Fruit fly (Drosophila melanogaster) whole organism, embryonic: ENCODE measurements around the gene soti.

ENCODE experiments used
- Ada2b ChIP-seq: fragments of 200-800 bp; sonication (Bioruptor generic); IDR thresholded peaks from 2 replicates; pipeline ENCODE4 v1.3.6; 2022; ENCODE audit warnings: missing biosample characterization, missing genetic modification characterization
- BtbVII ChIP-seq: fragments of 200-800 bp; sonication (Bioruptor generic); optimal IDR thresholded peaks from 3 replicates; lab custom pipeline; 2017; ENCODE audit warnings: missing biosample characterization, mild to moderate bottlenecking, missing genetic modification characterization
- CG10431 ChIP-seq: fragments of 200-800 bp; sonication (Bioruptor generic); optimal IDR thresholded peaks from 3 replicates; lab custom pipeline; 2018; ENCODE audit warnings: missing biosample characterization, mild to moderate bottlenecking, missing genetic modification characterization
- CG10979 ChIP-seq: fragments of 200-800 bp; sonication (Bioruptor generic); optimal IDR thresholded peaks from 2 replicates; lab custom pipeline; 2018; ENCODE audit warnings: missing biosample characterization, mild to moderate bottlenecking, missing genetic modification characterization, moderate library complexity
- CG11723 ChIP-seq: fragments of 200-800 bp; sonication (Bioruptor generic); optimal IDR thresholded peaks from 2 replicates; lab custom pipeline; 2017; ENCODE audit warnings: missing biosample characterization, mild to moderate bottlenecking, missing genetic modification characterization
- CG12236 ChIP-seq: fragments of 200-800 bp; sonication (Bioruptor generic); optimal IDR thresholded peaks from 2 replicates; lab custom pipeline; 2016; ENCODE audit warnings: missing biosample characterization, missing genetic modification characterization
- CG12391 ChIP-seq: fragments of 200-800 bp; sonication (Bioruptor generic); optimal IDR thresholded peaks from 3 replicates; lab custom pipeline; 2018; ENCODE audit warnings: missing biosample characterization, mild to moderate bottlenecking, missing genetic modification characterization, moderate library complexity
- CG18476 ChIP-seq: fragments of 200-800 bp; sonication (Bioruptor generic); optimal IDR thresholded peaks from 2 replicates; lab custom pipeline; 2016; ENCODE audit warnings: missing biosample characterization, mild to moderate bottlenecking, missing genetic modification characterization
- CG2120 ChIP-seq: fragments of 200-800 bp; sonication (Bioruptor generic); optimal IDR thresholded peaks from 3 replicates; lab custom pipeline; 2016; ENCODE audit warnings: missing biosample characterization, missing genetic modification characterization
- CG31441 ChIP-seq: fragments of 200-800 bp; sonication (Bioruptor generic); IDR thresholded peaks from 2 replicates; pipeline ENCODE4 v1.3.6; 2022; ENCODE audit warnings: missing biosample characterization, missing genetic modification characterization
- CG3163 ChIP-seq: fragments of 200-800 bp; sonication (Bioruptor generic); optimal IDR thresholded peaks from 3 replicates; lab custom pipeline; 2016; ENCODE audit warnings: missing biosample characterization, missing genetic modification characterization
- CG32772 ChIP-seq: fragments of 200-800 bp; sonication (Bioruptor generic); IDR thresholded peaks from 2 replicates; pipeline ENCODE4 v1.3.6; 2022; ENCODE audit warnings: missing biosample characterization, missing genetic modification characterization
- CG34224 ChIP-seq: fragments of 200-800 bp; sonication (Bioruptor generic); IDR thresholded peaks from 3 replicates; pipeline ENCODE4 v1.3.6; 2022; ENCODE audit warnings: missing biosample characterization, missing genetic modification characterization; ENCODE audit not compliant: partially characterized antibody
- CG34376 ChIP-seq: fragments of 200-800 bp; sonication (Bioruptor generic); optimal IDR thresholded peaks from 2 replicates; lab custom pipeline; 2018; ENCODE audit warnings: missing biosample characterization, mild to moderate bottlenecking, missing genetic modification characterization
- CG3838 ChIP-seq: fragments of 200-800 bp; sonication (Bioruptor generic); optimal IDR thresholded peaks from 3 replicates; lab custom pipeline; 2016; ENCODE audit warnings: missing biosample characterization, missing genetic modification characterization
- CG4328 ChIP-seq: fragments of 200-800 bp; sonication (Bioruptor generic); optimal IDR thresholded peaks from 3 replicates; lab custom pipeline; 2017; ENCODE audit warnings: missing biosample characterization, missing genetic modification reagents, missing genetic modification characterization
- CG6689 ChIP-seq: fragments of 200-800 bp; sonication (Bioruptor generic); IDR thresholded peaks from 2 replicates; pipeline ENCODE4 v1.3.6; 2022; ENCODE audit warnings: missing biosample characterization, missing genetic modification characterization
- CG7839 ChIP-seq: fragments of 200-800 bp; sonication (Bioruptor generic); optimal IDR thresholded peaks from 3 replicates; lab custom pipeline; 2018; ENCODE audit warnings: missing biosample characterization, mild to moderate bottlenecking, missing genetic modification characterization, moderate library complexity
- CHES-1-like ChIP-seq: fragments of 200-800 bp; sonication (Bioruptor generic); optimal IDR thresholded peaks from 2 replicates; lab custom pipeline; 2016; ENCODE audit warnings: missing biosample characterization, missing genetic modification characterization
- Dfd ChIP-seq, 2 experiments: fragments of >200 bp; optimal IDR thresholded peaks; 2 replicates each; lab custom pipeline; 2017; ENCODE audit warnings: missing biosample characterization in 2 of 2, missing genetic modification characterization in 2 of 2
- Ets97D ChIP-seq: fragments of 200-800 bp; sonication (Bioruptor generic); optimal IDR thresholded peaks from 3 replicates; lab custom pipeline; 2016; ENCODE audit warnings: missing biosample characterization, missing genetic modification characterization
- Fer2 ChIP-seq: fragments of 200-800 bp; sonication (Bioruptor generic); optimal IDR thresholded peaks from 2 replicates; lab custom pipeline; 2018; ENCODE audit warnings: missing biosample characterization, mild to moderate bottlenecking, missing genetic modification characterization, moderate library complexity
- HmgZ ChIP-seq: fragments of 200-800 bp; sonication (Bioruptor generic); optimal IDR thresholded peaks from 2 replicates; lab custom pipeline; 2018; ENCODE audit warnings: missing biosample characterization, mild to moderate bottlenecking, missing genetic modification characterization
- Hr3 ChIP-seq: fragments of 200-800 bp; sonication (Bioruptor generic); optimal IDR thresholded peaks from 3 replicates; lab custom pipeline; 2016; ENCODE audit warnings: missing biosample characterization, missing genetic modification characterization
- Hr51 ChIP-seq, 2 experiments: fragments of 200-800 bp; sonication (Bioruptor generic); optimal IDR thresholded peaks; 2 replicates in 1 of 2; 3 replicates in 1 of 2; lab custom pipeline; 2016 to 2018; ENCODE audit warnings: missing biosample characterization in 2 of 2, missing genetic modification characterization in 2 of 2, mild to moderate bottlenecking in 1 of 2, moderate library complexity in 1 of 2
- Meics ChIP-seq: fragments of 200-800 bp; sonication (Bioruptor generic); optimal IDR thresholded peaks from 2 replicates; lab custom pipeline; 2017; ENCODE audit warnings: missing biosample characterization, mild to moderate bottlenecking, missing genetic modification characterization
- NC2β ChIP-seq: fragments of 200-800 bp; sonication (Bioruptor generic); optimal IDR thresholded peaks from 2 replicates; lab custom pipeline; 2016; ENCODE audit warnings: missing biosample characterization, missing genetic modification characterization
- NK7.1 ChIP-seq: fragments of 200-800 bp; sonication (Bioruptor generic); optimal IDR thresholded peaks from 3 replicates; lab custom pipeline; 2016; ENCODE audit warnings: missing biosample characterization, missing genetic modification characterization
- Neu2 ChIP-seq: fragments of 200-800 bp; sonication (Bioruptor generic); optimal IDR thresholded peaks from 3 replicates; lab custom pipeline; 2016; ENCODE audit warnings: missing biosample characterization, missing genetic modification characterization, borderline replicate concordance
- Nf-YB ChIP-seq: fragments of 200-800 bp; sonication (Bioruptor generic); optimal IDR thresholded peaks from 3 replicates; lab custom pipeline; 2019; ENCODE audit warnings: missing biosample characterization, mild to moderate bottlenecking, missing genetic modification characterization, moderate library complexity
- Optix ChIP-seq: fragments of 200-800 bp; sonication (Bioruptor generic); IDR thresholded peaks from 3 replicates; pipeline ENCODE4 v1.3.6; 2022; ENCODE audit warnings: missing biosample characterization, missing genetic modification characterization
- Poxn ChIP-seq: fragments of 200-800 bp; sonication (Bioruptor generic); IDR thresholded peaks from 2 replicates; pipeline ENCODE4 v1.3.6; 2022; ENCODE audit warnings: missing biosample characterization, missing genetic modification characterization
- Scr ChIP-seq: fragments of 200-800 bp; sonication (Bioruptor generic); IDR thresholded peaks from 2 replicates; pipeline ENCODE4 v1.3.6; 2022; ENCODE audit warnings: missing biosample characterization, missing genetic modification characterization; ENCODE audit not compliant: partially characterized antibody
- Sox100B ChIP-seq: fragments of 200-800 bp; sonication (Bioruptor generic); optimal IDR thresholded peaks from 3 replicates; lab custom pipeline; 2018; ENCODE audit warnings: missing biosample characterization, mild to moderate bottlenecking, missing genetic modification characterization
- TFAM ChIP-seq: fragments of 200-800 bp; sonication (Bioruptor generic); optimal IDR thresholded peaks from 2 replicates; lab custom pipeline; 2017; ENCODE audit warnings: missing biosample characterization, missing genetic modification characterization, inconsistent platforms
- ap ChIP-seq: fragments of 200-800 bp; sonication (Bioruptor generic); IDR thresholded peaks from 2 replicates; pipeline ENCODE4 v1.3.6; 2022; ENCODE audit warnings: missing biosample characterization, missing genetic modification characterization
- chif ChIP-seq, 2 experiments: fragments of 200-800 bp; sonication (Bioruptor generic); optimal IDR thresholded peaks; 3 replicates each; lab custom pipeline; 2016; ENCODE audit warnings: missing biosample characterization in 2 of 2, missing genetic modification characterization in 2 of 2
- da ChIP-seq: fragments of 200-800 bp; sonication (Bioruptor generic); optimal IDR thresholded peaks from 2 replicates; lab custom pipeline; 2016; ENCODE audit warnings: missing biosample characterization, missing genetic modification characterization
- dmrt11E ChIP-seq: fragments of 200-800 bp; sonication (Bioruptor generic); optimal IDR thresholded peaks from 3 replicates; lab custom pipeline; 2018; ENCODE audit warnings: missing biosample characterization, mild to moderate bottlenecking, missing genetic modification characterization, moderate library complexity
- dmrt99B ChIP-seq: fragments of 200-800 bp; sonication (Bioruptor generic); optimal IDR thresholded peaks from 2 replicates; lab custom pipeline; 2018; ENCODE audit warnings: missing biosample characterization, mild to moderate bottlenecking, missing genetic modification characterization, moderate library complexity
- fru ChIP-seq: fragments of >200 bp; optimal IDR thresholded peaks from 2 replicates; lab custom pipeline; 2017
- gcm ChIP-seq: fragments of 200-800 bp; sonication (Bioruptor generic); optimal IDR thresholded peaks from 2 replicates; lab custom pipeline; 2019; ENCODE audit warnings: missing biosample characterization, mild to moderate bottlenecking, missing genetic modification characterization, moderate library complexity
- schlank ChIP-seq: fragments of 200-800 bp; sonication (Bioruptor generic); optimal IDR thresholded peaks from 2 replicates; lab custom pipeline; 2018; ENCODE audit warnings: missing biosample characterization, mild to moderate bottlenecking, missing genetic modification characterization
- sd ChIP-seq: fragments of 200-800 bp; sonication (Bioruptor generic); optimal IDR thresholded peaks from 3 replicates; lab custom pipeline; 2018; ENCODE audit warnings: missing biosample characterization, mild to moderate bottlenecking, missing genetic modification characterization, moderate library complexity
- stc ChIP-seq: fragments of 200-800 bp; sonication (Bioruptor generic); IDR thresholded peaks from 2 replicates; pipeline ENCODE4 v1.3.6; 2022; ENCODE audit warnings: missing biosample characterization, missing genetic modification characterization
- stwl ChIP-seq: fragments of 200-800 bp; sonication (Bioruptor generic); optimal IDR thresholded peaks from 3 replicates; lab custom pipeline; 2018; ENCODE audit warnings: missing biosample characterization, mild to moderate bottlenecking, missing genetic modification characterization, moderate library complexity
- sug ChIP-seq: fragments of 200-800 bp; optimal IDR thresholded peaks from 2 replicates; lab custom pipeline; 2019; ENCODE audit warnings: missing biosample characterization, mild to moderate bottlenecking, missing genetic modification characterization, moderate library complexity
- usp ChIP-seq: fragments of >200 bp; optimal IDR thresholded peaks from 2 replicates; lab custom pipeline; 2017; ENCODE audit warnings: missing biosample characterization, missing genetic modification characterization
- vfl ChIP-seq: fragments of 200-800 bp; sonication (Bioruptor generic); optimal IDR thresholded peaks from 2 replicates; lab custom pipeline; 2016; ENCODE audit warnings: missing biosample characterization, missing genetic modification characterization
- vvl ChIP-seq: fragments of 200-800 bp; sonication (Bioruptor generic); IDR thresholded peaks from 2 replicates; pipeline ENCODE4 v1.3.6; 2022; ENCODE audit warnings: missing biosample characterization, missing genetic modification characterization
- z ChIP-seq: fragments of 200-800 bp; sonication (Bioruptor generic); IDR thresholded peaks from 3 replicates; pipeline ENCODE4 v1.3.6; 2022; ENCODE audit warnings: missing biosample characterization, missing genetic modification characterization
- zen2 ChIP-seq: fragments of 200-800 bp; sonication (Bioruptor generic); IDR thresholded peaks from 3 replicates; pipeline ENCODE4 v1.3.6; 2022; ENCODE audit warnings: missing biosample characterization, missing genetic modification characterization; ENCODE audit not compliant: partially characterized antibody

Gene soti

dm6 chr3R:14332735-14333134 lies 48.8 kb downstream of the soti start (continued):
- TF ChIP-seq Fer2 (tag; lab: Kevin White, UChicago) (no peak), gcm (GFP tag; lab: Kevin White, UChicago) (no peak), vfl (GFP tag; lab: Kevin White, UChicago) (no peak), fru (no peak), dmrt11E (peak; percentile 14), CG12236 (GFP tag; lab: Kevin White, UChicago) (no peak), CG10979 (tag; lab: Kevin White, UChicago) (peak; percentile 40), CG31441 (GFP tag; lab: Robert Waterston, UW) (0 out of 2 replicates have a peak, but pooled peaks have one; percentile 12), sd (tag; lab: Kevin White, UChicago) (peak; percentile 67), sug (tag; lab: Kevin White, UChicago) (no peak), CHES-1-like (GFP tag; lab: Kevin White, UChicago) (no peak), Poxn (GFP tag; lab: Robert Waterston, UW) (no peak), CG12391 (peak; percentile 56), HmgZ (no peak), CG2120 (GFP tag; lab: Kevin White, UChicago) (peak; percentile 15), CG7839 (tag; lab: Kevin White, UChicago) (peak; percentile 46), CG3838 (no peak), usp (GFP tag; lab: Kevin White, UChicago) (no peak), stwl (tag; lab: Kevin White, UChicago) (no peak), CG10431 (GFP tag; lab: Kevin White, UChicago) (no peak), CG34224 (no peak), da (GFP tag; lab: Kevin White, UChicago) (no peak), Neu2 (no peak), Hr51 (GFP tag; optimal IDR thresholded peaks at IDR 0.05; lab: Kevin White, UChicago) (peak in 1 of 2 experiments; percentile 61), BtbVII (no peak), CG32772 (GFP tag; lab: Robert Waterston, UW) (peak; percentile 43; the same call in 1 of the 2 replicates), CG11723 (no peak), Ada2b (GFP tag; lab: Robert Waterston, UW) (no peak), zen2 (no peak), CG4328 (GFP tag; lab: Kevin White, UChicago) (peak; percentile 28), CG3163 (GFP tag; lab: Kevin White, UChicago) (no peak), ap (GFP tag; lab: Robert Waterston, UW) (no peak), NK7.1 (no peak), schlank (tag; lab: Kevin White, UChicago) (no peak), TFAM (no peak), Ets97D (GFP tag; lab: Kevin White, UChicago) (no peak), stc (no peak), vvl (no peak), Nf-YB (GFP tag; lab: Kevin White, UChicago) (no peak), Dfd (GFP tag; optimal IDR thresholded peaks at IDR 0.05; lab: Kevin White, UChicago) (no peak), CG6689 (GFP tag; lab: Robert Waterston, UW) (no peak), CG18476 (GFP tag; lab: Kevin White, UChicago) (no peak), Sox100B (peak; percentile 0), dmrt99B (peak; percentile 47), NC2β (GFP tag; lab: Kevin White, UChicago) (no peak), Scr (GFP tag; lab: Robert Waterston, UW) (no peak), CG34376 (GFP tag; lab: Kevin White, UChicago) (no peak), Meics (GFP tag; lab: Kevin White, UChicago) (no peak), chif (GFP tag; optimal IDR thresholded peaks at IDR 0.05; lab: Kevin White, UChicago) (no peak), Optix (no peak), Hr3 (no peak), z (no peak)
